Worm (Caenorhabditis elegans) whole organism, L2 larva: Measurements from ENCODE around the gene Y116A8A.150.

ENCODE experiments used
- C34F6.9 ChIP-seq: fragments of 150-350 bp; optimal IDR thresholded peaks from 2 replicates; lab custom pipeline; 2014; ENCODE audit warnings: missing biosample characterization, missing genetic modification characterization
- F13H6.1 ChIP-seq: sonication (generic microtip); optimal IDR thresholded peaks from 2 replicates; lab custom pipeline; 2016; ENCODE audit warnings: missing genetic modification characterization, missing compliant biosample characterization
- R02D3.7 ChIP-seq: fragments of 150-350 bp; optimal IDR thresholded peaks from 2 replicates; lab custom pipeline; 2014; ENCODE audit warnings: missing biosample characterization, missing genetic modification characterization
- alr-1 ChIP-seq: fragments of 150-350 bp; optimal IDR thresholded peaks from 2 replicates; lab custom pipeline; 2014; ENCODE audit warnings: missing biosample characterization, missing genetic modification characterization
- ama-1 ChIP-seq: fragments of 150-350 bp; optimal IDR thresholded peaks from 2 replicates; lab custom pipeline; 2018; ENCODE audit warnings: inconsistent platforms
- dmd-4 ChIP-seq: sonication (generic microtip); optimal IDR thresholded peaks from 2 replicates; lab custom pipeline; 2017; ENCODE audit warnings: missing biosample characterization, missing genetic modification characterization
- elt-1 ChIP-seq: fragments of 150-350 bp; optimal IDR thresholded peaks from 2 replicates; lab custom pipeline; 2014; ENCODE audit warnings: missing biosample characterization, missing genetic modification characterization
- elt-3 ChIP-seq: sonication (generic microtip); optimal IDR thresholded peaks from 2 replicates; lab custom pipeline; 2017; ENCODE audit warnings: missing biosample characterization, missing genetic modification characterization
- fos-1 ChIP-seq: fragments of 150-350 bp; optimal IDR thresholded peaks from 2 replicates; lab custom pipeline; 2014; ENCODE audit warnings: missing biosample characterization, missing genetic modification characterization
- gmeb-1 ChIP-seq: fragments of 150-350 bp; optimal IDR thresholded peaks from 2 replicates; lab custom pipeline; 2014; ENCODE audit warnings: missing biosample characterization, missing genetic modification characterization
- lin-39 ChIP-seq: fragments of 150-350 bp; optimal IDR thresholded peaks from 2 replicates; lab custom pipeline; 2014; ENCODE audit warnings: missing biosample characterization, missing genetic modification reagents, missing genetic modification characterization
- lsy-2 ChIP-seq, 2 experiments: fragments of 150-350 bp in 1 of 2; sonication (generic microtip) in 1 of 2; optimal IDR thresholded peaks; 2 replicates each; lab custom pipeline; 2014 to 2017; ENCODE audit warnings: missing biosample characterization in 2 of 2, missing genetic modification characterization in 2 of 2
- mbf-1 ChIP-seq: sonication (generic microtip); optimal IDR thresholded peaks from 2 replicates; lab custom pipeline; 2017; ENCODE audit warnings: missing biosample characterization, missing genetic modification characterization
- nhr-129 ChIP-seq: fragments of 150-350 bp; optimal IDR thresholded peaks from 2 replicates; lab custom pipeline; 2014; ENCODE audit warnings: missing biosample characterization, missing genetic modification characterization
- nhr-23 ChIP-seq: fragments of 150-350 bp; optimal IDR thresholded peaks from 2 replicates; lab custom pipeline; 2014; ENCODE audit warnings: missing biosample characterization, missing genetic modification reagents, missing genetic modification characterization
- nhr-25 ChIP-seq: fragments of 150-350 bp; sonication (generic microtip); optimal IDR thresholded peaks from 3 replicates; lab custom pipeline; 2014; ENCODE audit warnings: missing biosample characterization, missing genetic modification characterization
- nhr-77 ChIP-seq: fragments of 150-350 bp; optimal IDR thresholded peaks from 2 replicates; lab custom pipeline; 2014; ENCODE audit warnings: missing biosample characterization, missing genetic modification characterization
- sem-4 ChIP-seq: fragments of 150-350 bp; optimal IDR thresholded peaks from 2 replicates; lab custom pipeline; 2014; ENCODE audit warnings: missing biosample characterization, missing genetic modification reagents, missing genetic modification characterization
- skn-1 ChIP-seq: sonication (generic microtip); optimal IDR thresholded peaks from 2 replicates; lab custom pipeline; 2017; ENCODE audit warnings: missing biosample characterization, missing genetic modification characterization
- sma-3 ChIP-seq: sonication (generic microtip); optimal IDR thresholded peaks from 2 replicates; lab custom pipeline; 2016; ENCODE audit warnings: missing genetic modification reagents, missing genetic modification characterization, missing compliant biosample characterization
- snpc-4 ChIP-seq: fragments of 150-350 bp; optimal IDR thresholded peaks from 2 replicates; lab custom pipeline; 2014; ENCODE audit warnings: missing biosample characterization, missing genetic modification characterization
- zag-1 ChIP-seq: fragments of 150-350 bp; optimal IDR thresholded peaks from 2 replicates; lab custom pipeline; 2014; ENCODE audit warnings: missing biosample characterization, missing genetic modification characterization
- ztf-11 ChIP-seq: sonication (generic microtip); optimal IDR thresholded peaks from 2 replicates; lab custom pipeline; 2017; ENCODE audit warnings: missing biosample characterization, missing genetic modification characterization
- ztf-4 ChIP-seq: fragments of 150-350 bp; optimal IDR thresholded peaks from 2 replicates; lab custom pipeline; 2014; ENCODE audit warnings: missing biosample characterization, missing genetic modification characterization

Gene Y116A8A.150

ce11 chrIV:16813825-16814224 is 28.9 kb downstream of the Y116A8A.150 start, which contains the start of gene Y116A8A.2:
Y116A8A.2 (minus strand) TSS chrIV:16813925.
- TF ChIP-seq nhr-129 (tag; lab: Kevin White, UChicago) (no peak), nhr-25 (tag; lab: Kevin White, UChicago) (no peak), C34F6.9 (tag; lab: Kevin White, UChicago) (no peak), zag-1 (no peak), lin-39 (tag; lab: Kevin White, UChicago) (no peak), ztf-11 (tag; lab: Kevin White, UChicago) (no peak), gmeb-1 (tag; lab: Kevin White, UChicago) (no peak), elt-3 (tag; lab: Kevin White, UChicago) (no peak), ama-1 (lab: Kevin White, UChicago) (no peak), dmd-4 (tag; lab: Kevin White, UChicago) (no peak), nhr-23 (no peak), snpc-4 (tag; lab: Kevin White, UChicago) (no peak)

ce11 chrIV:16812116-16812515 is 30.7 kb downstream of the Y116A8A.150 start:
- TF ChIP-seq ztf-4 (tag; lab: Kevin White, UChicago) (no peak), gmeb-1 (tag; lab: Kevin White, UChicago) (no peak), alr-1 (tag; lab: Kevin White, UChicago) (no peak), R02D3.7 (tag; lab: Kevin White, UChicago) (no peak), sma-3 (GFP tag; lab: Kevin White, UChicago) (no peak), lsy-2 (tag; optimal IDR thresholded peaks at IDR 0.05; lab: Kevin White, UChicago) (no peak), nhr-77 (tag; lab: Kevin White, UChicago) (no peak), C34F6.9 (tag; lab: Kevin White, UChicago) (no peak), lin-39 (tag; lab: Kevin White, UChicago) (no peak), skn-1 (tag; lab: Kevin White, UChicago) (no peak), elt-1 (tag; lab: Kevin White, UChicago) (no peak), elt-3 (tag; lab: Kevin White, UChicago) (no peak)
- TF ChIP-seq, all 48 proteins: peak for 0

ce11 chrIV:16806352-16806751 is 36.4 kb downstream of the Y116A8A.150 start, which contains the start of gene clec-193:
clec-193 (minus strand) TSS chrIV:16806452.
- no peak for TF ChIP-seq mbf-1 (tag; lab: Kevin White, UChicago)
- TF ChIP-seq F13H6.1 (tag; lab: Kevin White, UChicago), result no peak
- no peak for TF ChIP-seq nhr-23
- TF ChIP-seq fos-1 (tag; lab: Kevin White, UChicago), result no peak
- TF ChIP-seq sem-4 (tag; lab: Kevin White, UChicago), result no peak
- no peak for TF ChIP-seq ztf-11 (tag; lab: Kevin White, UChicago)
